Worm (Caenorhabditis elegans) whole organism, early embryonic: ENCODE data around the gene trpp-1.

Experiments used
- B0310.2 ChIP-seq: sonication (generic microtip); optimal IDR thresholded peaks from 2 replicates; lab custom pipeline; 2016; ENCODE audit warnings: mild to moderate bottlenecking, missing genetic modification characterization, missing compliant biosample characterization
- F13C5.2 ChIP-seq: sonication (generic microtip); optimal IDR thresholded peaks from 2 replicates; lab custom pipeline; 2017; ENCODE audit warnings: mild to moderate bottlenecking, missing genetic modification characterization, inconsistent platforms, missing compliant biosample characterization
- aly-1 ChIP-seq: sonication (generic microtip); optimal IDR thresholded peaks from 2 replicates; lab custom pipeline; 2016; ENCODE audit warnings: missing genetic modification characterization, missing compliant biosample characterization
- ama-1 ChIP-seq: fragments of 150-350 bp; optimal IDR thresholded peaks from 2 replicates; lab custom pipeline; 2014
- ceh-13 ChIP-seq: fragments of 200-800 bp; sonication (Bioruptor generic); optimal IDR thresholded peaks from 2 replicates; lab custom pipeline; 2018; ENCODE audit warnings: mild to moderate bottlenecking, missing genetic modification characterization, missing compliant biosample characterization
- ceh-36 ChIP-seq: sonication (generic microtip); optimal IDR thresholded peaks from 2 replicates; lab custom pipeline; 2016; ENCODE audit warnings: missing genetic modification characterization, inconsistent platforms, missing compliant biosample characterization
- ets-7 ChIP-seq: sonication (generic microtip); optimal IDR thresholded peaks from 2 replicates; lab custom pipeline; 2016; ENCODE audit warnings: missing genotype, missing genetic modification characterization, missing compliant biosample characterization
- flt-1 ChIP-seq: fragments of 200-800 bp; sonication (Bioruptor generic); IDR thresholded peaks from 2 replicates; pipeline ENCODE4 v1.3.6; 2022; ENCODE audit warnings: missing genetic modification characterization, missing compliant biosample characterization
- hmbx-1 ChIP-seq: sonication (generic microtip); optimal IDR thresholded peaks from 2 replicates; lab custom pipeline; 2016; ENCODE audit warnings: mild to moderate bottlenecking, missing genetic modification characterization, missing compliant biosample characterization
- hmg-4 ChIP-seq: fragments of 200-800 bp; sonication (Bioruptor generic); optimal IDR thresholded peaks from 2 replicates; lab custom pipeline; 2018; ENCODE audit warnings: mild to moderate bottlenecking, missing genetic modification characterization, missing compliant biosample characterization
- hnd-1 ChIP-seq: sonication (generic microtip); optimal IDR thresholded peaks from 2 replicates; lab custom pipeline; 2016; ENCODE audit warnings: missing genetic modification characterization, missing compliant biosample characterization
- pes-1 ChIP-seq: fragments of 200-800 bp; sonication (Bioruptor generic); IDR thresholded peaks from 2 replicates; pipeline ENCODE4 v1.3.6; 2022; ENCODE audit warnings: missing genetic modification reagents, missing genetic modification characterization, missing compliant biosample characterization
- scrt-1 ChIP-seq: fragments of 200-800 bp; sonication (Bioruptor generic); IDR thresholded peaks from 2 replicates; pipeline ENCODE4 v1.3.6; 2022; ENCODE audit warnings: missing genetic modification characterization, missing compliant biosample characterization
- sea-1 ChIP-seq: fragments of 200-800 bp; sonication (Bioruptor generic); conservative IDR thresholded peaks from 2 replicates; pipeline ENCODE4 v1.3.6; 2022; ENCODE audit warnings: missing genetic modification characterization, missing compliant biosample characterization
- tbx-11 ChIP-seq: fragments of 200-800 bp; sonication (Bioruptor generic); IDR thresholded peaks from 2 replicates; pipeline ENCODE4 v1.3.6; 2022; ENCODE audit warnings: missing genetic modification characterization, missing compliant biosample characterization
- tbx-37 ChIP-seq: fragments of 200-800 bp; sonication (Bioruptor generic); conservative IDR thresholded peaks from 2 replicates; pipeline ENCODE4 v1.3.6; 2022; ENCODE audit warnings: missing genetic modification reagents, missing genetic modification characterization, missing compliant biosample characterization
- tra-4 ChIP-seq: sonication (generic microtip); optimal IDR thresholded peaks from 2 replicates; lab custom pipeline; 2017; ENCODE audit warnings: missing genetic modification characterization, missing compliant biosample characterization

Gene trpp-1

ce11 chrV:215697-216096 lies 14.3 kb downstream of the trpp-1 start:
- TF ChIP-seq B0310.2 (tag; lab: Kevin White, UChicago) (no peak), F13C5.2 (tag; lab: Kevin White, UChicago) (no peak), pes-1 (GFP tag; lab: Robert Waterston, UW) (no peak), hnd-1 (no peak), ceh-36 (tag; lab: Kevin White, UChicago) (no peak), aly-1 (tag; lab: Kevin White, UChicago) (no peak), ets-7 (tag; lab: Kevin White, UChicago) (no peak), sea-1 (no peak), tbx-37 (GFP tag; lab: Robert Waterston, UW) (no peak), hmbx-1 (tag; lab: Kevin White, UChicago) (no peak)

ce11 chrV:216847-217246 lies 15.4 kb downstream of the trpp-1 start, which contains the start of gene srh-78:
TSS of gene srh-78 (plus strand) at chrV:217147.
- TF ChIP-seq scrt-1 (GFP tag; lab: Robert Waterston, UW) (no peak), aly-1 (tag; lab: Kevin White, UChicago) (no peak), B0310.2 (tag; lab: Kevin White, UChicago) (no peak), pes-1 (GFP tag; lab: Robert Waterston, UW) (no peak), tbx-37 (GFP tag; lab: Robert Waterston, UW) (no peak), hmbx-1 (tag; lab: Kevin White, UChicago) (no peak), ceh-36 (tag; lab: Kevin White, UChicago) (no peak), ceh-13 (GFP tag; lab: Kevin White, UChicago) (no peak), flt-1 (GFP tag; lab: Robert Waterston, UW) (no peak), hmg-4 (GFP tag; lab: Kevin White, UChicago) (no peak), hnd-1 (no peak), F13C5.2 (tag; lab: Kevin White, UChicago) (no peak), tra-4 (tag; lab: Kevin White, UChicago) (no peak), tbx-11 (no peak)

- no peak for TF ChIP-seq hmbx-1 (tag; lab: Kevin White, UChicago)
- TF ChIP-seq aly-1 (tag; lab: Kevin White, UChicago): no peak
- TF ChIP-seq F13C5.2 (tag; lab: Kevin White, UChicago): no peak
- no peak for TF ChIP-seq hnd-1
- no peak for TF ChIP-seq tra-4 (tag; lab: Kevin White, UChicago)
- TF ChIP-seq ets-7 (tag; lab: Kevin White, UChicago): no peak
- TF ChIP-seq B0310.2 (tag; lab: Kevin White, UChicago): no peak
- no peak for TF ChIP-seq tbx-37 (GFP tag; lab: Robert Waterston, UW)
- TF ChIP-seq pes-1 (GFP tag; lab: Robert Waterston, UW): no peak
- no peak for TF ChIP-seq flt-1 (GFP tag; lab: Robert Waterston, UW)
- no peak for TF ChIP-seq sea-1
- no peak for TF ChIP-seq ama-1 (lab: Kevin White, UChicago)
- TF ChIP-seq ceh-13 (GFP tag; lab: Kevin White, UChicago): no peak
- no peak for TF ChIP-seq scrt-1 (GFP tag; lab: Robert Waterston, UW)
- no peak for TF ChIP-seq hmg-4 (GFP tag; lab: Kevin White, UChicago)
- TF ChIP-seq tbx-11: no peak
- TF ChIP-seq ceh-36 (tag; lab: Kevin White, UChicago): no peak
Observed at ce11 chrV:219632-220031, 18.2 kb downstream of the trpp-1 start, which contains the start of gene srh-80. TSS of gene srh-80 (plus strand) at chrV:219932.

ce11 chrV:234572-234971 lies 33.2 kb downstream of the trpp-1 start, which contains the start of gene kin-33:
TSS of gene kin-33 (minus strand) at chrV:234672.
- TF ChIP-seq ceh-36 (tag; lab: Kevin White, UChicago): no peak
- TF ChIP-seq F13C5.2 (tag; lab: Kevin White, UChicago): no peak

- no peak for TF ChIP-seq ceh-13 (GFP tag; lab: Kevin White, UChicago)
- TF ChIP-seq flt-1 (GFP tag; lab: Robert Waterston, UW): no peak
Observed at ce11 chrV:237012-237411, 35.6 kb downstream of the trpp-1 start.

- TF ChIP-seq aly-1 (tag; lab: Kevin White, UChicago) (no peak), tbx-37 (GFP tag; lab: Robert Waterston, UW) (no peak), hnd-1 (no peak), tra-4 (tag; lab: Kevin White, UChicago) (no peak), pes-1 (GFP tag; lab: Robert Waterston, UW) (no peak), tbx-11 (no peak), sea-1 (no peak), ets-7 (tag; lab: Kevin White, UChicago) (no peak), F13C5.2 (tag; lab: Kevin White, UChicago) (no peak), ceh-36 (tag; lab: Kevin White, UChicago) (no peak), hmg-4 (GFP tag; lab: Kevin White, UChicago) (no peak), B0310.2 (tag; lab: Kevin White, UChicago) (no peak), ama-1 (lab: Kevin White, UChicago) (no peak)
Observed at ce11 chrV:238094-238493, 36.7 kb downstream of the trpp-1 start, which contains the start of gene R02C2.1. TSS of gene R02C2.1 (minus strand) at chrV:238194.

ce11 chrV:240287-240686 lies 38.9 kb downstream of the trpp-1 start, which contains the start of gene txt-2:
TSS of gene txt-2 (minus strand) at chrV:240500.
- TF ChIP-seq tbx-37 (GFP tag; lab: Robert Waterston, UW): no peak
- no peak for TF ChIP-seq scrt-1 (GFP tag; lab: Robert Waterston, UW)
- no peak for TF ChIP-seq tbx-11
- no peak for TF ChIP-seq ceh-13 (GFP tag; lab: Kevin White, UChicago)

ce11 chrV:242518-242917 lies 41.1 kb downstream of the trpp-1 start, which contains the start of gene R02C2.7:
TSS of gene R02C2.7 (minus strand) at chrV:242618.
- TF ChIP-seq tbx-11 (no peak), ama-1 (lab: Kevin White, UChicago) (no peak), hnd-1 (no peak), pes-1 (GFP tag; lab: Robert Waterston, UW) (no peak), tbx-37 (GFP tag; lab: Robert Waterston, UW) (no peak), B0310.2 (tag; lab: Kevin White, UChicago) (no peak), F13C5.2 (tag; lab: Kevin White, UChicago) (no peak), hmbx-1 (tag; lab: Kevin White, UChicago) (no peak), aly-1 (tag; lab: Kevin White, UChicago) (no peak), ceh-13 (GFP tag; lab: Kevin White, UChicago) (no peak), flt-1 (GFP tag; lab: Robert Waterston, UW) (no peak), scrt-1 (GFP tag; lab: Robert Waterston, UW) (no peak), ets-7 (tag; lab: Kevin White, UChicago) (no peak), tra-4 (tag; lab: Kevin White, UChicago) (no peak), ceh-36 (tag; lab: Kevin White, UChicago) (no peak), hmg-4 (GFP tag; lab: Kevin White, UChicago) (no peak), sea-1 (no peak)
